Fruit fly (Drosophila melanogaster): ENCODE data around the gene B9d1.

Gene B9d1

dm6 chr3R:15473360-15473938, 8.3 kb upstream of the B9d1 start:
- TF ChIP-seq dmrt11E (tag; optimal IDR thresholded peaks at IDR 0.05), result no peak
- no peak for TF ChIP-seq zf30C (GFP tag; optimal IDR thresholded peaks at IDR 0.05)
- TF ChIP-seq Gug (GFP tag; IDR thresholded peaks at IDR 0.05), result no peak
- TF ChIP-seq CG6654 (GFP tag; optimal IDR thresholded peaks at IDR 0.05), result no peak
- TF ChIP-seq Ravus (GFP tag; IDR thresholded peaks at IDR 0.05), result no peak
- TF ChIP-seq CG12071 (GFP tag; optimal IDR thresholded peaks at IDR 0.05), result no peak
- no peak for TF ChIP-seq CG7928 (GFP tag; optimal IDR thresholded peaks at IDR 0.05)
- TF ChIP-seq nmo (GFP tag; optimal IDR thresholded peaks at IDR 0.05), result no peak
- no peak for TF ChIP-seq bigmax (GFP tag; optimal IDR thresholded peaks at IDR 0.05)
- no peak for TF ChIP-seq Atf-2 (GFP tag; optimal IDR thresholded peaks at IDR 0.05)
- no peak for TF ChIP-seq sisA (GFP tag; IDR thresholded peaks at IDR 0.05)
- TF ChIP-seq CG31224 (GFP tag; IDR thresholded peaks at IDR 0.05), result no peak
- no peak for TF ChIP-seq NFAT (GFP tag; IDR thresholded peaks at IDR 0.05)
- no peak for TF ChIP-seq chn (GFP tag; optimal IDR thresholded peaks at IDR 0.05)
- TF ChIP-seq CG15269 (tag; optimal IDR thresholded peaks at IDR 0.05), result no peak
- no peak for TF ChIP-seq CG1832 (GFP tag; optimal IDR thresholded peaks at IDR 0.05)
- no peak for TF ChIP-seq CG2120 (GFP tag; optimal IDR thresholded peaks at IDR 0.05)
- TF ChIP-seq Tbp (GFP tag; optimal IDR thresholded peaks at IDR 0.05), result no peak
- TF ChIP-seq onecut (GFP tag; IDR thresholded peaks at IDR 0.05), result no peak
- TF ChIP-seq kni (GFP tag; optimal IDR thresholded peaks at IDR 0.05), result peak; percentile 80
- TF ChIP-seq CG8388 (GFP tag; optimal IDR thresholded peaks at IDR 0.05), result no peak
- TF ChIP-seq ssp (GFP tag; IDR thresholded peaks at IDR 0.05), result peak; percentile 40; the same call in 1 of the 2 replicates
- no peak for TF ChIP-seq CG4328 (GFP tag; optimal IDR thresholded peaks at IDR 0.05)
- peak; percentile 68 for TF ChIP-seq Med (GFP tag)
- no peak for TF ChIP-seq btn (GFP tag; optimal IDR thresholded peaks at IDR 0.05)
- TF ChIP-seq CG11247 (GFP tag; IDR thresholded peaks at IDR 0.05), result no peak
- TF ChIP-seq psq (GFP tag; optimal IDR thresholded peaks at IDR 0.05), result no peak
- no peak for TF ChIP-seq Adf1 (GFP tag; IDR thresholded peaks at IDR 0.05)
- no peak for TF ChIP-seq klu (GFP tag; IDR thresholded peaks at IDR 0.05)
- no peak for TF ChIP-seq CG7839 (tag; optimal IDR thresholded peaks at IDR 0.05)
- TF ChIP-seq CG2202 (tag; optimal IDR thresholded peaks at IDR 0.05), result no peak
- TF ChIP-seq sc (optimal IDR thresholded peaks at IDR 0.05), result no peak
- TF ChIP-seq sc (GFP tag; optimal IDR thresholded peaks at IDR 0.05), result no peak
- no peak for TF ChIP-seq wek (GFP tag; optimal IDR thresholded peaks at IDR 0.05)
- TF ChIP-seq Fer3 (tag; optimal IDR thresholded peaks at IDR 0.05), result no peak
- peak; percentile 23 for TF ChIP-seq CG17802 (tag; optimal IDR thresholded peaks at IDR 0.05)
- no peak for TF ChIP-seq Antp (GFP tag; optimal IDR thresholded peaks at IDR 0.05)
- no peak for TF ChIP-seq Drgx (GFP tag; IDR thresholded peaks at IDR 0.05)
- no peak for TF ChIP-seq Hand (GFP tag; optimal IDR thresholded peaks at IDR 0.05)
- TF ChIP-seq CG17612 (GFP tag; IDR thresholded peaks at IDR 0.05), result no peak
- no peak for TF ChIP-seq CG1647 (GFP tag; optimal IDR thresholded peaks at IDR 0.05)
- peak; percentile 23 for TF ChIP-seq CG30020 (tag; optimal IDR thresholded peaks at IDR 0.05)
- no peak for TF ChIP-seq Sox102F (GFP tag; optimal IDR thresholded peaks at IDR 0.05)
- no peak for TF ChIP-seq mld (GFP tag; IDR thresholded peaks at IDR 0.05; ENCODE audit: partially characterized antibody)
- no peak for TF ChIP-seq Ptx1 (GFP tag; IDR thresholded peaks at IDR 0.05)
- no peak for TF ChIP-seq Vsx1 (GFP tag; optimal IDR thresholded peaks at IDR 0.05)
- no peak for TF ChIP-seq luna (GFP tag; optimal IDR thresholded peaks at IDR 0.05)
- no peak for TF ChIP-seq Dref (GFP tag; IDR thresholded peaks at IDR 0.05)
- TF ChIP-seq bab2 (GFP tag; optimal IDR thresholded peaks at IDR 0.05), result no peak
- no peak for TF ChIP-seq NK7.1 (GFP tag; optimal IDR thresholded peaks at IDR 0.05)
- TF ChIP-seq bcd (GFP tag; optimal IDR thresholded peaks at IDR 0.05), result no peak
- TF ChIP-seq Dbx (GFP tag; IDR thresholded peaks at IDR 0.05), result no peak
